Fruit fly (Drosophila melanogaster): ENCODE measurements around the gene CG46426.

CG46426 gene

DNA sequence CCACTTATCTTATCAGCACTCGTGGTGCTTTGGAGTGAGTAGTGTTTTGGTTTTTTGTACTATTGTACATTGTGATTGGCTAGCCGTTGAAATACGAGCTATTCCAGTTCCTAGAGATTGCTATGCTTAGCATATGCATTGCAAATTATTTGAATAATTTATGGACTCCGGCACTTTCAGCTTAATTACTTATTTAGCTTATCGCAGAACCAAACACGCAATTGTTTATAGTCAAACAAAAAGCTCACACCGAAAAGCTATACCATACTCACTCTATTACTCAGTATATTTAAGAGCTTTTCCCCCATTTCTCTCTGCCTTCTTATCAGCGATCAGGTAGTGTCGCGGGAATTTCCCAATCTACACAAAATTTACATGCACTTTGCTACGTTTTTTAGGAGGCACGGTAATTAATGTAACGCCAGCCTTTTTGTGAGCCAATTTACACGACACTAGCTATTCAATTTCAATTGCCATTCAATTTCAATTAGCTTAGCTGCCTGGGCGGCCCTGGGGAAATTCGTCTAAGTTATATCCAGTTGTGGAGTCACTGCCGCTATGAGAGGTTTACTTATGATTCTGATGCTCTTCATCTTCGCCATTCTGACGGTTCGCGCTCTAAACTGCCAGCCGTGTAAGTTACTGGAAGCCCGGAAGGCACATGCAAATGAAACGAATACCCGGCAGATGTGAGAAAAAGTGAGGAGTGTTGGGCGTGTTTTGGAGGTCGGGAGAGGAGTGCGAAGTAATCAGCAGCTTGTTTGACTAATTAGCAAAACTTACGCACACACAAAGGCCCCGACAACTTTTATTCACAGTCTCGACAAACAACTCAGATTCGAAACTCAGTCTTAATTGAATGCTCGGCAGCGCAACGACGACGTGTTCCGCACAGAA, at the start of gene CG46426, which contains the start of the genes CG44008, CG14933 and CG42486:
Gene CG46426 (plus strand): TSS at position 538 of the 897 bp plus-strand sequence.
Gene CG44008 (minus strand): TSS at position 155 of the 897 bp plus-strand sequence.
Gene CG14933 (plus strand): TSS at position 538 of the 897 bp plus-strand sequence.
Gene CG42486 (plus strand): TSS at position 847 of the 897 bp plus-strand sequence.
- TF ChIP-seq Myc (optimal IDR thresholded peaks at IDR 0.05) (no peak), psq (optimal IDR thresholded peaks at IDR 0.05) (no peak), h (optimal IDR thresholded peaks at IDR 0.05) (no peak), insv (optimal IDR thresholded peaks at IDR 0.05) (no peak), Sin3A (optimal IDR thresholded peaks at IDR 0.05) (no peak), ttk (optimal IDR thresholded peaks at IDR 0.05) (no peak)

DNA sequence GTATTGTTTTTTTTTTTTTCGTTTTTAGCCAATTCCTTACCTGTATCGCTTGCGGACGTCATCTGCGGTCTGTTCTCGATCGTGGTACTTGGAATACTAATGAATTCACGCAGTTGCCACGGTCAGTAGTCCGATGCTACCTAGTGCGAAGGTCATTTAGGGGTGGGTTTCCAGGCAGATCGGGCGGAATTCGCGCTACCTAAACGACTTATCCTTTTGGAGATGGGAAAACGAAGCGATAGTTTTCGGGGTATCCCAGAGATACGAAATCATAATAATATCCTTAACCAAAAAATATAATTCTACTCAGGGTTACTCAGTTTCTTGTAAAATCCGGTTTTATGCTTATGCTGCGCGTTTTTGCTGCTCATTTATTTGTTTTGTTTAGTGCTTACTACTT, 48.6 kb upstream of the CG46426 start, which contains the start of gene CG14937:
Gene CG14937 (minus strand): TSS at position 101 of the 400 bp plus-strand sequence.
- TF ChIP-seq Myc (optimal IDR thresholded peaks at IDR 0.05), result no peak
- TF ChIP-seq insv (optimal IDR thresholded peaks at IDR 0.05), result no peak
- TF ChIP-seq Sin3A (optimal IDR thresholded peaks at IDR 0.05), result no peak
- TF ChIP-seq psq (optimal IDR thresholded peaks at IDR 0.05), result no peak
- no peak for TF ChIP-seq ttk (optimal IDR thresholded peaks at IDR 0.05)

DNA sequence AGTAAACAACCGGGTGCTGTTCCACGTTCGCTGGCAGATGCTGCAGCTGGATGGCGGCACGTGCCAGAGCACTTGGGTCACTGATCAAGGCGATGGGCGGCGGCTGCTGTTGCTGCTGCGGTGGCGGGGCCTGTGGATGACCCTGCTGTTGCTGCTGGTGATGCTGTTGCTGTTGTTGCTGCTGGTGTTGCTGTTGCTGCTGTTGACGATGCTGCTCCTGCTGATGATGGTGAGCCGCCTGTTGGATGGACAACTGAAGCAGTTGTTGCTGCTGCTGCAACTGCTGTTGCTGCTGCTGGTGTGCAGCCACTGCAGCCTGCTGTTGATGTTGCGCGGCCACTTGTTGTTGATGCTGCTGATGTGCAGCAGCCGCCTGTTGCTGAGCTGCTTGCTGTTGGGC, 45.5 kb upstream of the CG46426 start:
- TF ChIP-seq h (optimal IDR thresholded peaks at IDR 0.05) (peak; percentile 18), psq (optimal IDR thresholded peaks at IDR 0.05) (no peak)

DNA sequence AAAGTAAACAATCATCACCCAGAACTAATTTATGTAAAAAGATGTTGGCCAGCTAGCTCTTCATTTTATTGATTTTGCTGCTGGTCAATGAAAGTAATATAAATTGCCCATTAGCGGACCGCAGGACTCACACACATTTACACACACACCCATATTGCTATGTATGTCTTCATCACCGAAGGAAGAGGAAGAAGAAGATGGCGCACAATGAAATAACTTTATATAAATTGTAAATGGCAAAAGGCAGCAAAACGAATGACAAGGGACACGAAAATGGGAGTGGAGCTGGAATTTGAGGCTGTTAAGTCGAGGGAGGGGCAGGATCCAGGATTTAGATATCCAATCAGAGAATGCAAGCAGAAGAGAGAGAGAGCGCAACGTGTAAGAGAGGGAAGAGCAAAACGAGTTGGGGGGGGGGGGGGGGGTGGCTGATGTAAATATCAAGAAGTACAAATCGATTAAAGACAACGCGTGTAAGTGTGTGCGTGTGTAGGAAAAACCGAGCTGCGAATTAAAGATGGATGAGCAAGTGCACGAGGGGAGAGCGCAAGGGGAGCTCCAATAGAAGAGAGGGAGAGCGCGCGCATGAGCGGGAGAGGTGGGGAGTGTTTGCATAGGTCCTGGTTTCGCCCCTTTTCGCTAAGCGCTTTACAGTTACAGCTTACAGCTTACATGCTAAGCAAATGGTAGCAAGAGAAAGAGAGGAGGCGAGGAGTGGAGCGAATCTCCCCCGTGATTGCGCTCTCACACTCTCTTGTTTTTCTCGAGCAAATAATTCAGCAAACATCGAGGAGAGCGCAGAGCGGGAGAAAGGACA, 38.2 kb upstream of the CG46426 start:
- TF ChIP-seq ttk (optimal IDR thresholded peaks at IDR 0.05) (no peak), insv (optimal IDR thresholded peaks at IDR 0.05) (no peak), psq (optimal IDR thresholded peaks at IDR 0.05) (no peak)

DNA sequence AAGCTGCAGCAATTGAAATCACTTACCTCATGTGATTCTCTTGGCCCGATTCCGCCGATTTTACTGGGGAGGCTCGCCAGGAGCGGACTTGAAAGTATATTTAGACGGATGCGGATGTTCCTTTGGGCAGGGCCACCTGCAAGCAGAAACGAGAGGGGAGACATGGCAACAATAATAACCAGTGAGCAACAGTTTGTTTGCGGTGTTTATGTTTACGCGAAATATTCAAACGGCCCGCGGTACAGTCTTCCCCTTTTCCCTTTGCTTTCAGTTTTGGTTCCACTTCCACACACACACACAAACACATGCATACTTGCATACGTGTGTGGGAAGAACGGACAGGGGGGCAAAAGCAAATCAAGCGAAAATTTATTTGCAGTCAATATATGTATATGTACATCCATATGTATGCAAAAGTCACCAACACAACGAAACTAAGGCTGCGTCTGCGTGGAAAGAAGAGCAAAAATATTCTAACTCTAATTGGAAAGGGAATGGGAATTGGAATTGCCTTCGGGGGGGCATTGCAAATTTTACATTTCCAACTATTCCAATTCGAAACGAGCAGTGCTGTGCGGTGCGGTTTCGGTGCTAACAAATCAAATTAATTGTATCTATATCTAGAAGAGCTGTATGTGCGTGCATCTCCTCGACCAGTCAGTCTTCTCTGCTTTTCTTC, 36.5 kb upstream of the CG46426 start:
- TF ChIP-seq h (optimal IDR thresholded peaks at IDR 0.05) (no peak), psq (optimal IDR thresholded peaks at IDR 0.05) (peak; percentile 81)

DNA sequence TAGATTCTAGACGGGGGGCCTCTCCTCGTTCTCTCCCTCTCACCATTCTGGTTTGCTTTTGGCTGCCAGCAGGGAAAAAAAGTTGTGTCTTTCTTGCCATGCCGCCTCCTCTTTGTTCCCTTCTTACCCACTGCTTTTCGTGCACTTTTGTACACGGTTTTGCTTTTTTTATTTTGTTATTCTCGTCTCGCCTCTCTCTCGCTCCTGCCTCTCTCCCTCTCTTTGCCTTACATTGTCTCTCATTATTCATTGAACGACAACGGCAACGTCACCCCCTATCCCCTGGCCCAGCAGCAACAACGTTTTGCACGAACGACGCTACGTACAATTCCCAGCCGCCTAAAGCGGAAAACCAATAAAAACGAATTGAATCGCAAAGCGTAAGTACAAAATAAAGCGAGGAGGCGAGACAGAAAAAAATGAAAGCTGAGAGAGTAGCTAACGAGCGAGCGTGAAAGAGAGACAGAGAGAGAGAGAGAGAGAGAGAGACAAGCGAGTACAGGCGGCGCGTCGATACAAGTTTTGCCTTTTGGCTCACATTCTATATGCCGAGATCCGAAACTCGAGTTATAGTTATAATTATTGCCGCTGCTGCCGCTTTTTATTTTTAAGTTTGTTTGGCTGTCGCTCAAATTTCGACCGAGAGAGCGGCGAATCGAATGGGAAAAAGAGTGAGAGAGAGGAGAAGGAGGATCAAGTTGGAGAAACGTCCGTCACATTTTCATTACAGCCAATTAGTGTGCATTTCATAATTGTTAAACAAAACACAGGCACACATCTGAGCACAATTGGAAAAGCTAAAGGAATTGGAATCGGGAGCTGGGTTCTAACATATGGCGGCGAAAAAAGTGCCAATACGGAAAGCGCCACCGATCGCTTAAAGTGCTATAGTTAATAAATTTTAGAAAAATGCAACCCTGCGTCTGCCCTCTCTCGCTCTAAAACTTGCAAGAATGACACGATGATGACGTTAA, 35.6 kb upstream of the CG46426 start:
- no peak for TF ChIP-seq insv (optimal IDR thresholded peaks at IDR 0.05)
- TF ChIP-seq psq (optimal IDR thresholded peaks at IDR 0.05), result peak; percentile 57

DNA sequence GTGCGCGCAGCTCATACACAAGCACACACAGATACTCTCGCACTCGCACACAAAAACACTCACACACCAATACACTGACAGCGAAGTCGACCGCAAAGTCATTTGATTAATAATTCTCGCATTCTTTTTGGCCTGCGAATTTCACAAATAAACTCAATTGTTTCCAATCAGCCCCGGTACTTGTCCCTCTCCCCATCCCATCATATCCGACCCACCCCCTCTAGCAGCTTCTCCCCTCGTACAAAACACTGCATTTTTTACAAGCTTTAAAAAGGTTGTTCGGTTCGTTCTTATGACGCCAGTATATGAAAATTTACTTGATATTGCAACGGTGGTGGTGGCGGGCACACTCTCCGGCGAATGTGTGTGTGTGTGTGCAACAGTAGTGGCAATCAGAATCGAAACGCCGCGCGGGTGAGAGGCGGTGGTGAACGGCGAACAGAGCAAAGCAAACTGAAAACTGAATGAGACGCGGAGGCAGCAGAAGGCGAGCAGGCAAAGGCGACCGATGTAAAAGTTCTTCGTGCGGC, 34.9 kb upstream of the CG46426 start:
- no peak for TF ChIP-seq ttk (optimal IDR thresholded peaks at IDR 0.05)
- TF ChIP-seq Sin3A (optimal IDR thresholded peaks at IDR 0.05), result no peak
- no peak for TF ChIP-seq insv (optimal IDR thresholded peaks at IDR 0.05)
- TF ChIP-seq h (optimal IDR thresholded peaks at IDR 0.05), result no peak
- peak; percentile 32 for TF ChIP-seq psq (optimal IDR thresholded peaks at IDR 0.05)

DNA sequence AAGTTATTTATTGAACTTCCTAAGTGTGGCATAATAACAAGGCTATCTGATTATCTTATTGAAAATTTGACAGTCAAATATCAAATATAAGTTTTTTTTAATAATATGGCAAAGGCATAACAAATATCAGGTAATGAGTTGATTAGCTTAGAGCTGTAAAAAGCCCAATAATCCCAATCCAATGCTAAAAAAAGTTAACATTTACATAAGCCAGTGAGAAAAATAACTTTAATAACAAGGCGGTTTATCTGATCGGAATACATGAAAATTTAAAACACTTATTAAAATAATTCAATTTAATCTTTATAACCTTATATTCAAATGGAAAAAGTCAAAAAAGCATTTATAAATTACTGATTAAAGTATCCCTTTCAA, 34.3 kb upstream of the CG46426 start:
- TF ChIP-seq ttk (optimal IDR thresholded peaks at IDR 0.05) (no peak), insv (optimal IDR thresholded peaks at IDR 0.05) (no peak), h (optimal IDR thresholded peaks at IDR 0.05) (no peak), Sin3A (optimal IDR thresholded peaks at IDR 0.05) (no peak), Myc (optimal IDR thresholded peaks at IDR 0.05) (no peak), psq (optimal IDR thresholded peaks at IDR 0.05) (no peak)

DNA sequence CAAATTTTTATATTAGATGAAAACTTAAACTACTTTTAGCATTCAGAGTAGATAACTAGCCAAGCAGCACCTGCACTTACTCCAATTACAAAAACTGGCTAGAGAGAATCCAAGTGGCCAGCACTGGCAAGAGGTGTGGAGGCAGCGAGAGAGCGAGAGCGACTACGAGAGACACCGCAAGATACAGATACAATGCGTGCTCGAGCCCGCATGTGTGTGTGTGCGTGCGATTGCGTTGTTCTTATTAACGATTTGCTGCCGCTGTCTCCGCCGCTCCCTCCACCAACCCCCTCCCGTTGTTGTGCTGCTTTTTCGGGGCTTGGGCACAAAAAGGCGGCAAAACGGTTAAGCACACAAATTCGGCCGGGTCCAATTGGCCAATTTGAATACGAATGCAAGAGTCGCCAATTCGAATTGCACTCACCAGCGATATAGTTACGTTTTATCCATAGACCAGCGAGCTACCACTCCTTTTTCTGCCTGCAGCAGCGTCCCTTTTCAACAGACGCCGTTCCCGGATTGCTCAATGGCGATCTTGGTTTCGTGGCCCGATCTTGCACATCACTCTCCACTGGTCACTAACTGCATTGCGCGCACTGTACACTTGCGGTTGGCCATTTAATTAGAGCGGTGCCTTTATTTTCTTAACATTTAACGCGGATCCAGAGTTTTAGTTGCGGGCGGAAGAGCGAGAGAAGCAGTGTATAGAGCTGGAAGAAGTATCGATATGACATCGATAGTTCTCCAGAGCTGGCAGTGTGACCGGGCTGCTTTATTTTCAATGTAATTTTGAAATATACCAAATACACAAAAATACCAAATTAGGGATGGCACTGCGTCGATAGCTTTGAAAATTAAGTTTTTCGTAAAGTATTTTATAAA, 33.7 kb upstream of the CG46426 start, which contains the start of gene crol:
Gene crol (minus strand): TSS at position 737 of the 882 bp plus-strand sequence.
- TF ChIP-seq Sin3A (optimal IDR thresholded peaks at IDR 0.05) (no peak), Myc (optimal IDR thresholded peaks at IDR 0.05) (no peak), h (optimal IDR thresholded peaks at IDR 0.05) (no peak), insv (optimal IDR thresholded peaks at IDR 0.05) (no peak), ttk (optimal IDR thresholded peaks at IDR 0.05) (no peak), psq (optimal IDR thresholded peaks at IDR 0.05) (no peak)

DNA sequence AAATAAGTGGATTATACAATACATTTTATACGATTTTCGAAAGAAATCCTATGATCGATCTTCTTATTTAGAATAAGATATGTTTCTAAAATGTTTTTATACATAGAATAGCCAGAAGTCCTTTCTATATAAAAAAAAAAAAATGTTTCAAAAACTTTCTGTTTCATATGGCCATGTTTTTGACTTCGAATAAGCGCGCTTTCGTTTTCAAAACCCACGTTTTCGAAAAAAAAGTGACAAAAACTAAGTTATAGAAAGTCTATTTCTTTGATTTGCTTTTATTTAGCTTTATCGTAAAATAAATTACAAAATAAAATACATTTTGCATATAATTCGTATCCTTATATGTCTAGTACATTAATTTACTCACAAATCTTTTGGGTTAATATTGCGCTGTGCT, 32.8 kb upstream of the CG46426 start:
- TF ChIP-seq ttk (optimal IDR thresholded peaks at IDR 0.05) (no peak), Sin3A (optimal IDR thresholded peaks at IDR 0.05) (no peak), Myc (optimal IDR thresholded peaks at IDR 0.05) (no peak), h (optimal IDR thresholded peaks at IDR 0.05) (no peak), psq (optimal IDR thresholded peaks at IDR 0.05) (no peak), insv (optimal IDR thresholded peaks at IDR 0.05) (no peak)

Data from Kc167 (cell line).